Worm (Caenorhabditis elegans) whole organism, L2 larva: ENCODE results near the gene gst-40.

ENCODE experiments used
- ZK546.5 ChIP-seq: sonication (generic microtip); optimal IDR thresholded peaks from 2 replicates; lab custom pipeline; 2017; ENCODE audit warnings: missing biosample characterization, missing genetic modification characterization
- blmp-1 ChIP-seq: sonication (generic microtip); optimal IDR thresholded peaks from 2 replicates; lab custom pipeline; 2017; ENCODE audit warnings: missing genetic modification characterization, mild to moderate bottlenecking, missing compliant biosample characterization, antibody characterized with exemption, moderate library complexity; ENCODE audit not compliant: insufficient read depth
- ceh-16 ChIP-seq: fragments of 150-350 bp; optimal IDR thresholded peaks from 2 replicates; lab custom pipeline; 2014; ENCODE audit warnings: missing biosample characterization, missing genetic modification characterization
- lin-39 ChIP-seq: fragments of 150-350 bp; optimal IDR thresholded peaks from 2 replicates; lab custom pipeline; 2014; ENCODE audit warnings: missing biosample characterization, missing genetic modification reagents, missing genetic modification characterization
- mab-5 ChIP-seq: fragments of 150-350 bp; optimal IDR thresholded peaks from 2 replicates; lab custom pipeline; 2014; ENCODE audit warnings: missing biosample characterization, missing genetic modification characterization
- nhr-10 ChIP-seq: sonication (generic microtip); optimal IDR thresholded peaks from 2 replicates; lab custom pipeline; 2017; ENCODE audit warnings: missing biosample characterization, missing genetic modification characterization
- unc-62 ChIP-seq: fragments of 150-350 bp; optimal IDR thresholded peaks from 2 replicates; lab custom pipeline; 2014; ENCODE audit warnings: missing biosample characterization, missing genetic modification reagents, missing genetic modification characterization

DNA sequence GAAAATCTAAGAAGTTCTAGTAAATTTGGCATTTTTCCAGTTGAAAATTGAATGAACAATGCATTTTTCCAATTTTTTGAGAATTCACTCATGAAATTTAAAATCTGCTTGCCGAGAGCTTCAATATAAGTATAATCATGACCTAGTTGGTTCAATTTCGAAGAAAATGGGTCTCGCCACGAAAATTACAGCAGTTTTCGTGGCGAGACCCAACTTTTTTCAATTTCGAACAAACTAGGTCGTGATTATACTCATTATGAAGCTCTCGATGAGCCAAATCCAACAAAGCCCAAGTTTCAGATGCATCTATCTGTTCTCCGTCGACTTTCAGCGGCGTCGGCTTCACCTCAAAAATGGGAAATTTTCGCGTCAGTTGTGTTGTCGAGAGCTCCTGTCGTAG lies 40.2 kb downstream of the gst-40 start, which contains the start of gene mrpl-46:
- no peak for TF ChIP-seq blmp-1 (tag; lab: Kevin White, UChicago)
- no peak for TF ChIP-seq lin-39 (tag; lab: Kevin White, UChicago)
- TF ChIP-seq ceh-16 (tag; lab: Kevin White, UChicago), result no peak
- no peak for TF ChIP-seq mab-5 (tag; lab: Kevin White, UChicago)
- no peak for TF ChIP-seq nhr-10 (tag; lab: Kevin White, UChicago)
- no peak for TF ChIP-seq ZK546.5
- no peak for TF ChIP-seq unc-62 (GFP tag; lab: Kevin White, UChicago)
